Fruit fly (Drosophila melanogaster): ENCODE data around the gene TTLL1A.

TTLL1A gene

dm6 chrX:17202498-17203162 lies at the start of gene TTLL1A, which contains the start of gene CG5070:
Gene TTLL1A (minus strand): TSS chrX:17202598.
Gene CG5070 (plus strand): TSS chrX:17203112.
- no peak for TF ChIP-seq noc (tag; optimal IDR thresholded peaks at IDR 0.05)

- TF ChIP-seq noc (tag; optimal IDR thresholded peaks at IDR 0.05): no peak
Observed at dm6 chrX:17249326-17249725, 46.9 kb upstream of the TTLL1A start, which contains the start of gene CG8675. Gene CG8675 (minus strand): TSS chrX:17249502.

dm6 chrX:17246916-17247315 lies 44.5 kb upstream of the TTLL1A start, which contains the start of gene CG42854:
Gene CG42854 (minus strand): TSS chrX:17247016.
- no peak for TF ChIP-seq noc (tag; optimal IDR thresholded peaks at IDR 0.05)

dm6 chrX:17244854-17245253 lies 42.5 kb upstream of the TTLL1A start, which contains the start of gene CG8915:
Gene CG8915 (minus strand): TSS chrX:17245001.
- no peak for TF ChIP-seq noc (tag; optimal IDR thresholded peaks at IDR 0.05)

dm6 chrX:17237421-17237820 lies 35.0 kb upstream of the TTLL1A start:
- no peak for TF ChIP-seq noc (tag; optimal IDR thresholded peaks at IDR 0.05)

- no peak for TF ChIP-seq noc (tag; optimal IDR thresholded peaks at IDR 0.05)
Observed at dm6 chrX:17236468-17236867, 34.1 kb upstream of the TTLL1A start.

- TF ChIP-seq noc (tag; optimal IDR thresholded peaks at IDR 0.05): no peak
Observed at dm6 chrX:17232642-17233041, 30.2 kb upstream of the TTLL1A start, which contains the start of gene f. Gene f (plus strand): TSS chrX:17232942.

- no peak for TF ChIP-seq noc (tag; optimal IDR thresholded peaks at IDR 0.05)
Observed at dm6 chrX:17230944-17231343, 28.5 kb upstream of the TTLL1A start, which contains the start of gene CG10597. Gene CG10597 (minus strand): TSS chrX:17231044.

dm6 chrX:17229475-17230169 lies 27.2 kb upstream of the TTLL1A start:
- TF ChIP-seq noc (tag; optimal IDR thresholded peaks at IDR 0.05): no peak

- TF ChIP-seq noc (tag; optimal IDR thresholded peaks at IDR 0.05): no peak
Observed at dm6 chrX:17227462-17227861, 25.1 kb upstream of the TTLL1A start.

- peak; percentile 9 for TF ChIP-seq noc (tag; optimal IDR thresholded peaks at IDR 0.05)
Observed at dm6 chrX:17226681-17227019, 24.3 kb upstream of the TTLL1A start, which contains the start of gene CG10598. Gene CG10598 (minus strand): TSS chrX:17226867.

dm6 chrX:17225972-17226680 lies 23.7 kb upstream of the TTLL1A start:
- no peak for TF ChIP-seq noc (tag; optimal IDR thresholded peaks at IDR 0.05)

- TF ChIP-seq noc (tag; optimal IDR thresholded peaks at IDR 0.05): no peak
Observed at dm6 chrX:17223715-17224114, 21.3 kb upstream of the TTLL1A start, which contains the start of gene CG34327. Gene CG34327 (minus strand): TSS chrX:17223815.

dm6 chrX:17221142-17221541 lies 18.7 kb upstream of the TTLL1A start, which contains the start of gene CG5172:
Gene CG5172 (plus strand): TSS chrX:17221442.
- no peak for TF ChIP-seq noc (tag; optimal IDR thresholded peaks at IDR 0.05)

- TF ChIP-seq noc (tag; optimal IDR thresholded peaks at IDR 0.05): no peak
Observed at dm6 chrX:17218232-17218951, 16.0 kb upstream of the TTLL1A start, which contains the start of gene CG12998. Gene CG12998 (plus strand): TSS chrX:17218667.

Measured in whole organism, larva.